Fruit fly (Drosophila melanogaster) whole organism, adult: ENCODE results near the gene CG13081.

ENCODE experiments used
- CG11617 ChIP-seq: fragments of 200-800 bp; sonication (Bioruptor generic); optimal IDR thresholded peaks from 2 replicates; lab custom pipeline; 2017; ENCODE audit warnings: mild to moderate bottlenecking, missing biosample characterization, missing genetic modification reagents, missing genetic modification characterization
- CG12768 ChIP-seq: fragments of 200-800 bp; sonication (Bioruptor generic); optimal IDR thresholded peaks from 2 replicates; lab custom pipeline; 2017; ENCODE audit warnings: missing biosample characterization, missing genetic modification characterization, mild to moderate bottlenecking, moderate library complexity, missing genetic modification reagents
- CG14711 ChIP-seq: fragments of 200-800 bp; sonication (Bioruptor generic); optimal IDR thresholded peaks from 2 replicates; lab custom pipeline; 2018; ENCODE audit warnings: missing biosample characterization, mild to moderate bottlenecking, missing genetic modification characterization, moderate library complexity
- CG1620 ChIP-seq: fragments of 200-800 bp; sonication (Bioruptor generic); optimal IDR thresholded peaks from 2 replicates; lab custom pipeline; 2016; ENCODE audit warnings: missing biosample characterization, missing genetic modification characterization
- CG33017 ChIP-seq: fragments of 200-800 bp; sonication (Bioruptor generic); optimal IDR thresholded peaks from 2 replicates; lab custom pipeline; 2018; ENCODE audit warnings: missing biosample characterization, mild to moderate bottlenecking, missing genetic modification characterization, moderate library complexity
- CG5204 ChIP-seq: fragments of 200-800 bp; sonication (Bioruptor generic); optimal IDR thresholded peaks from 2 replicates; lab custom pipeline; 2016; ENCODE audit warnings: missing biosample characterization, missing genetic modification characterization
- CG7045 ChIP-seq: fragments of 200-800 bp; sonication (Bioruptor generic); optimal IDR thresholded peaks from 2 replicates; lab custom pipeline; 2017; ENCODE audit warnings: missing biosample characterization, mild to moderate bottlenecking, missing genetic modification characterization
- CG7101 ChIP-seq: fragments of 200-800 bp; sonication (Bioruptor generic); optimal IDR thresholded peaks from 2 replicates; lab custom pipeline; 2018; ENCODE audit warnings: missing biosample characterization, mild to moderate bottlenecking, missing genetic modification characterization, moderate library complexity
- Clk ChIP-seq: fragments of 200-800 bp; sonication (Bioruptor generic); optimal IDR thresholded peaks from 2 replicates; lab custom pipeline; 2017; ENCODE audit warnings: missing biosample characterization, missing genetic modification characterization
- Crg-1 ChIP-seq: fragments of 200-800 bp; sonication (Bioruptor generic); optimal IDR thresholded peaks from 2 replicates; lab custom pipeline; 2016; ENCODE audit warnings: missing biosample characterization, missing genetic modification characterization
- Hr96 ChIP-seq: fragments of 200-800 bp; sonication (Bioruptor generic); optimal IDR thresholded peaks from 2 replicates; lab custom pipeline; 2016; ENCODE audit warnings: missing biosample characterization, missing genetic modification characterization
- Mnt ChIP-seq: fragments of 200-800 bp; sonication (Bioruptor generic); optimal IDR thresholded peaks from 2 replicates; lab custom pipeline; 2016; ENCODE audit warnings: missing biosample characterization, mild to moderate bottlenecking, missing genetic modification characterization
- bab1 ChIP-seq: fragments of 200-800 bp; sonication (Bioruptor generic); optimal IDR thresholded peaks from 3 replicates; lab custom pipeline; 2019; ENCODE audit warnings: missing biosample characterization, mild to moderate bottlenecking, missing genetic modification characterization, moderate library complexity
- cic ChIP-seq: fragments of 200-800 bp; sonication (Bioruptor generic); optimal IDR thresholded peaks from 2 replicates; lab custom pipeline; 2017; ENCODE audit warnings: missing biosample characterization, mild to moderate bottlenecking, missing genetic modification characterization, moderate library complexity
- cnc ChIP-seq, 2 experiments: fragments of >200 bp; optimal IDR thresholded peaks; 2 replicates each; lab custom pipeline; 2017
- kay ChIP-seq: fragments of 200-800 bp; sonication (Bioruptor generic); peaks from one replicate; lab custom pipeline; 2016; ENCODE audit warnings: missing biosample characterization, missing genetic modification characterization, borderline replicate concordance
- ovo ChIP-seq: fragments of 200-800 bp; sonication (Bioruptor generic); optimal IDR thresholded peaks from 2 replicates; lab custom pipeline; 2016; ENCODE audit warnings: missing biosample characterization, missing genetic modification characterization
- pad ChIP-seq: fragments of 200-800 bp; sonication (Bioruptor generic); optimal IDR thresholded peaks from 3 replicates; lab custom pipeline; 2017; ENCODE audit warnings: missing biosample characterization, missing genetic modification characterization, mild to moderate bottlenecking, moderate library complexity, missing genetic modification reagents
- tj ChIP-seq: fragments of 200-800 bp; sonication (Bioruptor generic); optimal IDR thresholded peaks from 3 replicates; lab custom pipeline; 2017; ENCODE audit warnings: missing biosample characterization, mild to moderate bottlenecking, missing genetic modification characterization, moderate library complexity
- toe ChIP-seq: fragments of 200-800 bp; sonication (Bioruptor generic); optimal IDR thresholded peaks from 2 replicates; lab custom pipeline; 2016; ENCODE audit warnings: missing biosample characterization, missing genetic modification characterization

The CG13081 gene

DNA sequence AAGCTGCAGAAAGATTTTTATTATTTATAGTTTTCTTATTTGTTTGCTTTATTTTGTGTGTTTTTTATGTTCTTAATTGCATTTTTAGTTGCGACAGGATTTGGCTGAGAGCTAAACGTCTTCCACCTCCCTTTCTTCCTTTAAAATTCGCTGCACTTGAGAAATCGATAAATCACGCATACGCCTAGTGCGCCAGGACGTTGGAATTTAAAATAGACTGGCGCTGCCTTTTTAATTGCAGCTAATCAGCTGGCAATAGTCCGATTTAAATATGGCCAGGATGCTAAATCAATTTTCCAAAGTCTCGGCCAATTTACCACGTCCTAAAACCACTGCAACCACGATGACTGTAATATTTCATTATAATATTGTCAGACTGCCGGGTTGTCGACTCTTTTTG, 13.6 kb upstream of the CG13081 start:
- TF ChIP-seq Crg-1 (GFP tag; lab: Kevin White, UChicago) (no peak), pad (GFP tag; lab: Kevin White, UChicago) (no peak), CG11617 (GFP tag; lab: Kevin White, UChicago) (no peak), cic (GFP tag; lab: Kevin White, UChicago) (no peak), toe (no peak), CG5204 (GFP tag; lab: Kevin White, UChicago) (no peak), bab1 (GFP tag; lab: Kevin White, UChicago) (no peak), CG7045 (GFP tag; lab: Kevin White, UChicago) (no peak), kay (GFP tag; lab: Kevin White, UChicago) (no peak), CG1620 (no peak), CG7101 (no peak), Clk (GFP tag; lab: Kevin White, UChicago) (no peak), ovo (GFP tag; lab: Kevin White, UChicago) (no peak), tj (no peak)

DNA sequence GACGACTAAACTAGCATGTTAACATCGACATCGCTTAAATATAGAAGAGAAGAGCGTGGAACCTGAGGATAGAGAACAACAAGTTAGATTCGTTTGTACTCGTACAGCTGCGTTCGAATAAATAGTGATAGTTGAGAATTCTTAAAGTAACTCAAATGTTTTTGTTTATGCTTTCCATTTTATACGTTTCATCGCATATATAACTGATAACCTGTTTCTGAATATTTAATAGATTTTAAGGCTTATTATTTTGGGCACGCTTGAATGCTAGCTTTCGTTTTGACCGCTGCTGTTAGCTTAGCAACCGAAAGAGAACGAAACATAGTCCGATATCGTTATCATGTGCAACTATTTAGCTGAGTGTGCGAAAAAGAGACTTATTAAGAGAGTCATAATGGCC, 12.1 kb upstream of the CG13081 start:
- TF ChIP-seq Crg-1 (GFP tag; lab: Kevin White, UChicago) (peak; percentile 95), tj (peak; percentile 86), ovo (GFP tag; lab: Kevin White, UChicago) (peak; percentile 60), Hr96 (GFP tag; lab: Kevin White, UChicago) (peak; percentile 98), cnc (optimal IDR thresholded peaks at IDR 0.05; lab: Kevin White, UChicago) (no peak), CG14711 (tag; lab: Kevin White, UChicago) (peak; percentile 98), CG11617 (GFP tag; lab: Kevin White, UChicago) (peak; percentile 99), kay (GFP tag; lab: Kevin White, UChicago) (peak; percentile 99), CG1620 (peak; percentile 96), Mnt (GFP tag; lab: Kevin White, UChicago) (peak; percentile 92), Clk (GFP tag; lab: Kevin White, UChicago) (peak; percentile 97), bab1 (GFP tag; lab: Kevin White, UChicago) (peak; percentile 99), pad (GFP tag; lab: Kevin White, UChicago) (peak; percentile 95), CG12768 (peak; percentile 99), CG7101 (peak; percentile 99), toe (peak; percentile 96), CG5204 (GFP tag; lab: Kevin White, UChicago) (peak; percentile 98), cic (GFP tag; lab: Kevin White, UChicago) (peak; percentile 97), CG33017 (tag; lab: Kevin White, UChicago) (peak; percentile 100), CG7045 (GFP tag; lab: Kevin White, UChicago) (peak; percentile 99)

DNA sequence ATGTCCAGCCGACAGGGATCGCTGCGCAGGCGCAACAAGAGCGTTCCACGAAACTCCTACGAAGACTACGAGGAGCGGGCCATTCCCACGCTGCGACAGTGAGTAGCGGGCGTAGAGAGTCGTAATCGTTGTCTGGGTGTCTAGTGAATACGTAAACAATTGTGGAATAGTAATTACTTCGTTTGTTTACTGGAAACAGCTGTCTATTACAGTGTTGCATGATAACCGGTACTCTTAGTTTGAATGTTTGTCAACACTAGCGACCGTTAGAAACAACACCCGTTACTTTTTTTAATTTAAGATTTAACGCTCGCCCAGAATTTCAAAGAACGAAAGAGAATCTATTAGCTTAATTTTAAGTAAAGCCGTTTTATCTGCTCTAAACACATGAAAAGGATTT, 10.3 kb upstream of the CG13081 start, which contains the start of gene CG10165:
CG10165 (minus strand) TSS at position 214 of the 400 bp plus-strand sequence.
- TF ChIP-seq pad (GFP tag; lab: Kevin White, UChicago) (peak; percentile 10), Hr96 (GFP tag; lab: Kevin White, UChicago) (no peak), CG5204 (GFP tag; lab: Kevin White, UChicago) (no peak), CG7101 (peak; percentile 26), Mnt (GFP tag; lab: Kevin White, UChicago) (peak; percentile 29), Crg-1 (GFP tag; lab: Kevin White, UChicago) (peak; percentile 44), CG33017 (tag; lab: Kevin White, UChicago) (no peak), kay (GFP tag; lab: Kevin White, UChicago) (no peak), CG11617 (GFP tag; lab: Kevin White, UChicago) (no peak), bab1 (GFP tag; lab: Kevin White, UChicago) (peak; percentile 2), cic (GFP tag; lab: Kevin White, UChicago) (peak; percentile 25), tj (no peak), CG12768 (no peak), ovo (GFP tag; lab: Kevin White, UChicago) (peak; percentile 93), CG14711 (tag; lab: Kevin White, UChicago) (peak; percentile 16), CG7045 (GFP tag; lab: Kevin White, UChicago) (no peak), CG1620 (peak; percentile 6), Clk (GFP tag; lab: Kevin White, UChicago) (no peak), toe (no peak), cnc (optimal IDR thresholded peaks at IDR 0.05; lab: Kevin White, UChicago) (no peak)

DNA sequence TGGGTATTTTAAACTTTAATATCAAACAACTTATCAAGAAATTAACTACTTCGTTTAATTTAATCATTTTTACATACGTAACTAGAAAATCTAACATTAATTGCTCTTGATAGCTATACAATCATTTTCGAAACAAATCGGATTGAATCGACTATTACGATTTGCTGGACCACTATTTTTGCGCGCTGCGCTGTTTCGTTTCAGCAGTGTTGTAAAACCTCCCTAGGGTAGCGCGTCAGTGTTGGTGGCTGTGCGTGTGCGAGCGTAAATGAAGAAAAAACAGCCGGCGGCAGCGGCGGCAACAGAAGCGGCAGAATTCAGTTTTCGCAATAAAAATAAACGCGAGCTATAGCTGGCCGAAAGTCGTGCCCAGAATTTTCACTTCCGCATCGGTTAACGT, 7.2 kb upstream of the CG13081 start, which contains the start of gene CG33116:
CG33116 (plus strand) TSS at position 233 of the 400 bp plus-strand sequence.
- peak; percentile 67 for TF ChIP-seq CG5204 (GFP tag; lab: Kevin White, UChicago)
- TF ChIP-seq pad (GFP tag; lab: Kevin White, UChicago) = peak; percentile 75
- TF ChIP-seq tj = peak; percentile 36
- TF ChIP-seq Crg-1 (GFP tag; lab: Kevin White, UChicago) = peak; percentile 89
- TF ChIP-seq CG1620 = peak; percentile 71
- peak; percentile 88 for TF ChIP-seq CG7101
- no peak for TF ChIP-seq kay (GFP tag; lab: Kevin White, UChicago)
- peak; percentile 88 for TF ChIP-seq CG12768
- peak; percentile 85 for TF ChIP-seq Mnt (GFP tag; lab: Kevin White, UChicago)
- peak; percentile 81 for TF ChIP-seq CG14711 (tag; lab: Kevin White, UChicago)
- peak; percentile 78 for TF ChIP-seq CG7045 (GFP tag; lab: Kevin White, UChicago)
- TF ChIP-seq CG33017 (tag; lab: Kevin White, UChicago) = peak; percentile 88
- TF ChIP-seq toe = peak; percentile 75
- TF ChIP-seq ovo (GFP tag; lab: Kevin White, UChicago) = peak; percentile 72
- TF ChIP-seq CG11617 (GFP tag; lab: Kevin White, UChicago) = peak; percentile 68
- TF ChIP-seq bab1 (GFP tag; lab: Kevin White, UChicago) = peak; percentile 78
- TF ChIP-seq Hr96 (GFP tag; lab: Kevin White, UChicago) = peak; percentile 79
- TF ChIP-seq Clk (GFP tag; lab: Kevin White, UChicago) = peak; percentile 35
- TF ChIP-seq cic (GFP tag; lab: Kevin White, UChicago) = peak; percentile 30
- no peak for TF ChIP-seq cnc (optimal IDR thresholded peaks at IDR 0.05; lab: Kevin White, UChicago)

DNA sequence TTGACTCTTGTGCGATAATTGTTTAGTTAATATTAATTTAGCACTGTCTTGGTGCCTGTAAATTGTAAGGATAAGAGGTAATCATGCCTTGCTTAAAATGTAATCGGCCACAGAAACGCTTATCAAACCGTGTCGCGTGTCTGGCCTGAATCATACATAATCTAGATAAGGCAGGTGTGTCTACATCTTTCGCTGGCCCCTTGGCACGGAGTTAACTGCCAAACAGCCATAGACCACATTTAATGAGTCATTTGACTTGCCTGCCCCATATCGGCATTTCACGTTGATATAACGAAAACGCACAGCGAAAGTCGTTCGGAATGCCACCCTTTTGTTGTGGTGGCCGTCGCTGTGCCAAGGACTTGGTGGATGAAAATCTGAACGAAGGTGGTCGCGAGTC, 5.2 kb upstream of the CG13081 start, which contains the start of gene CG31697:
CG31697 (plus strand) TSS at position 215 of the 400 bp plus-strand sequence.
- TF ChIP-seq CG12768 (no peak), tj (no peak), ovo (GFP tag; lab: Kevin White, UChicago) (no peak), Crg-1 (GFP tag; lab: Kevin White, UChicago) (no peak), CG33017 (tag; lab: Kevin White, UChicago) (no peak), cic (GFP tag; lab: Kevin White, UChicago) (no peak), CG5204 (GFP tag; lab: Kevin White, UChicago) (no peak)
